Fruit fly (Drosophila melanogaster) whole organism, wandering third instar larva: ENCODE results near the gene CG3348.
A peak's percentile ranks its signal among the peaks of the same experiment; 100 is the strongest.

ENCODE experiments used
- Dfd ChIP-seq: fragments of >200 bp; optimal IDR thresholded peaks from 2 replicates; lab custom pipeline; 2017; ENCODE audit warnings: missing biosample characterization, missing genetic modification characterization
- Dif ChIP-seq: fragments of 200-275, 200-300 bp; sonication (Bioruptor generic); optimal IDR thresholded peaks from 2 replicates; lab custom pipeline; 2018; ENCODE audit warnings: missing biosample characterization, missing genetic modification characterization; ENCODE audit not compliant: partially characterized antibody
- HLH106 ChIP-seq: fragments of 200-800 bp; optimal IDR thresholded peaks from 3 replicates; lab custom pipeline; 2019; ENCODE audit warnings: missing biosample characterization, mild to moderate bottlenecking, missing genetic modification characterization, moderate library complexity
- Myc ChIP-seq: fragments of >200 bp; optimal IDR thresholded peaks from 2 replicates; lab custom pipeline; 2017
- OdsH ChIP-seq: fragments of 200-800 bp; sonication (Bioruptor generic); optimal IDR thresholded peaks from 2 replicates; lab custom pipeline; 2016; ENCODE audit warnings: missing biosample characterization, mild to moderate bottlenecking, missing genetic modification characterization
- jim ChIP-seq: fragments of 175-275, 200-325 bp; sonication (Bioruptor generic); optimal IDR thresholded peaks from 2 replicates; lab custom pipeline; 2016; ENCODE audit warnings: missing biosample characterization, mild to moderate bottlenecking, missing genetic modification characterization
- lola ChIP-seq: fragments of >200 bp; optimal IDR thresholded peaks from 2 replicates; lab custom pipeline; 2017; ENCODE audit warnings: missing biosample characterization, missing genetic modification characterization
- pan ChIP-seq: fragments of >200 bp; optimal IDR thresholded peaks from 2 replicates; lab custom pipeline; 2017
- sv ChIP-seq: fragments of 200-800 bp; sonication (Bioruptor generic); optimal IDR thresholded peaks from 3 replicates; lab custom pipeline; 2016; ENCODE audit warnings: missing biosample characterization, missing genetic modification characterization
- usp ChIP-seq: fragments of >200 bp; optimal IDR thresholded peaks from 2 replicates; lab custom pipeline; 2017; ENCODE audit warnings: missing biosample characterization, missing genetic modification characterization
- woc ChIP-seq: sonication (Bioruptor generic); optimal IDR thresholded peaks from 2 replicates; lab custom pipeline; 2016; ENCODE audit warnings: missing biosample characterization, mild to moderate bottlenecking, missing genetic modification characterization

dm6 chr3R:27292159-27292880 is at the start of gene CG3348:
- no peak for TF ChIP-seq usp
- no peak for TF ChIP-seq jim (GFP tag; lab: Kevin White, UChicago)
- TF ChIP-seq HLH106 (tag; lab: Kevin White, UChicago): peak; percentile 24
- TF ChIP-seq Myc (lab: Kevin White, UChicago): no peak
- TF ChIP-seq woc (GFP tag; lab: Kevin White, UChicago): peak; percentile 15
- TF ChIP-seq Dif: no peak
- TF ChIP-seq OdsH: peak; percentile 64
- no peak for TF ChIP-seq lola
- TF ChIP-seq pan (lab: Kevin White, UChicago): no peak
- TF ChIP-seq Dfd: no peak
- peak; percentile 50 for TF ChIP-seq sv (GFP tag; lab: Kevin White, UChicago)
